Worm (Caenorhabditis elegans) whole organism, late embryonic: Measurements from ENCODE around the gene ins-15.

Experiments
- C38D4.7 ChIP-seq: fragments of 200-800 bp; sonication (Bioruptor generic); optimal IDR thresholded peaks from 2 replicates; lab custom pipeline; 2018; ENCODE audit warnings: mild to moderate bottlenecking, missing genetic modification characterization, moderate library complexity, missing compliant biosample characterization
- F13H6.1 ChIP-seq: sonication (generic microtip); optimal IDR thresholded peaks from 2 replicates; lab custom pipeline; 2016; ENCODE audit warnings: missing genetic modification characterization, missing compliant biosample characterization
- ama-1 ChIP-seq: fragments of 150-350 bp; optimal IDR thresholded peaks from 2 replicates; lab custom pipeline; 2014
- ceh-24 ChIP-seq: sonication (generic microtip); optimal IDR thresholded peaks from 2 replicates; lab custom pipeline; 2016; ENCODE audit warnings: mild to moderate bottlenecking, missing genetic modification characterization, missing compliant biosample characterization
- ceh-30 ChIP-seq: fragments of 150-350 bp; optimal IDR thresholded peaks from 2 replicates; lab custom pipeline; 2014; ENCODE audit warnings: missing biosample characterization, missing genetic modification characterization
- ceh-31 ChIP-seq: sonication (generic microtip); optimal IDR thresholded peaks from 2 replicates; lab custom pipeline; 2016; ENCODE audit warnings: missing genetic modification characterization, missing compliant biosample characterization
- ceh-34 ChIP-seq: sonication (generic microtip); optimal IDR thresholded peaks from 2 replicates; lab custom pipeline; 2016; ENCODE audit warnings: mild to moderate bottlenecking, missing genetic modification characterization, missing compliant biosample characterization
- ceh-45 ChIP-seq: fragments of 200-800 bp; sonication (Bioruptor generic); IDR thresholded peaks from 2 replicates; pipeline ENCODE4 v1.3.6; 2022; ENCODE audit warnings: missing genetic modification reagents, missing genetic modification characterization, missing compliant biosample characterization
- ceh-48 ChIP-seq: sonication (generic microtip); optimal IDR thresholded peaks from 2 replicates; lab custom pipeline; 2016; ENCODE audit warnings: missing genetic modification characterization, inconsistent platforms, missing compliant biosample characterization
- dmd-4 ChIP-seq: sonication (generic microtip); optimal IDR thresholded peaks from 2 replicates; lab custom pipeline; 2016; ENCODE audit warnings: borderline replicate concordance, missing genetic modification characterization, missing compliant biosample characterization
- elt-2 ChIP-seq: sonication (generic microtip); optimal IDR thresholded peaks from 2 replicates; lab custom pipeline; 2016; ENCODE audit warnings: missing genetic modification reagents, missing genetic modification characterization, missing compliant biosample characterization
- elt-4 ChIP-seq: sonication (generic microtip); optimal IDR thresholded peaks from 2 replicates; lab custom pipeline; 2016; ENCODE audit warnings: missing genetic modification characterization, missing compliant biosample characterization
- ets-4 ChIP-seq: sonication (generic microtip); optimal IDR thresholded peaks from 2 replicates; lab custom pipeline; 2016; ENCODE audit warnings: missing genetic modification characterization, missing compliant biosample characterization
- eyg-1 ChIP-seq: sonication (generic microtip); optimal IDR thresholded peaks from 2 replicates; lab custom pipeline; 2016; ENCODE audit warnings: missing genotype, missing genetic modification characterization, missing compliant biosample characterization
- fkh-10 ChIP-seq: fragments of 150-350 bp; optimal IDR thresholded peaks from 2 replicates; lab custom pipeline; 2014; ENCODE audit warnings: missing biosample characterization, missing genetic modification reagents, missing genetic modification characterization
- fkh-6 ChIP-seq: sonication (generic microtip); optimal IDR thresholded peaks from 2 replicates; lab custom pipeline; 2016; ENCODE audit warnings: missing genetic modification characterization, missing compliant biosample characterization
- gmeb-2 ChIP-seq: sonication (generic microtip); optimal IDR thresholded peaks from 2 replicates; lab custom pipeline; 2016; ENCODE audit warnings: missing genetic modification characterization, inconsistent platforms, missing compliant biosample characterization
- hlh-13 ChIP-seq: fragments of 200-800 bp; sonication (Bioruptor generic); optimal IDR thresholded peaks from 2 replicates; lab custom pipeline; 2018; ENCODE audit warnings: mild to moderate bottlenecking, missing genetic modification characterization, missing compliant biosample characterization
- hlh-30 ChIP-seq: sonication (generic microtip); optimal IDR thresholded peaks from 2 replicates; lab custom pipeline; 2017; ENCODE audit warnings: antibody characterized with exemption, missing genetic modification characterization, missing compliant biosample characterization; ENCODE audit not compliant: insufficient read depth
- hlh-6 ChIP-seq: sonication (generic microtip); optimal IDR thresholded peaks from 2 replicates; lab custom pipeline; 2016; ENCODE audit warnings: missing genotype, missing genetic modification characterization, missing compliant biosample characterization
- lim-6 ChIP-seq: sonication (generic microtip); optimal IDR thresholded peaks from 2 replicates; lab custom pipeline; 2016; ENCODE audit warnings: missing genetic modification characterization, missing compliant biosample characterization
- lin-11 ChIP-seq: fragments of 200-800 bp; sonication (Bioruptor generic); optimal IDR thresholded peaks from 2 replicates; lab custom pipeline; 2018; ENCODE audit warnings: mild to moderate bottlenecking, missing genetic modification characterization, missing compliant biosample characterization
- madf-2 ChIP-seq: sonication (generic microtip); optimal IDR thresholded peaks from 2 replicates; lab custom pipeline; 2017; ENCODE audit warnings: missing genetic modification characterization, missing compliant biosample characterization
- mec-3 ChIP-seq: sonication (generic microtip); optimal IDR thresholded peaks from 2 replicates; lab custom pipeline; 2016; ENCODE audit warnings: borderline replicate concordance, missing genetic modification characterization, missing compliant biosample characterization
- nfya-1 ChIP-seq: sonication (generic microtip); optimal IDR thresholded peaks from 2 replicates; lab custom pipeline; 2017; ENCODE audit warnings: missing genetic modification characterization, mild to moderate bottlenecking, missing compliant biosample characterization, antibody characterized with exemption, moderate library complexity
- nhr-232 ChIP-seq: sonication (generic microtip); optimal IDR thresholded peaks from 2 replicates; lab custom pipeline; 2016; ENCODE audit warnings: missing genetic modification characterization, missing compliant biosample characterization
- pag-3 ChIP-seq: sonication (generic microtip); optimal IDR thresholded peaks from 2 replicates; lab custom pipeline; 2016; ENCODE audit warnings: missing compliant biosample characterization, missing genetic modification characterization, borderline replicate concordance
- pax-1 ChIP-seq: fragments of 150-350 bp; optimal IDR thresholded peaks from 2 replicates; lab custom pipeline; 2014; ENCODE audit warnings: missing biosample characterization, missing genetic modification characterization
- ref-2 ChIP-seq: sonication (generic microtip); optimal IDR thresholded peaks from 2 replicates; lab custom pipeline; 2016; ENCODE audit warnings: missing genetic modification characterization, missing compliant biosample characterization
- sdc-2 ChIP-seq: sonication (generic microtip); optimal IDR thresholded peaks from 2 replicates; lab custom pipeline; 2016; ENCODE audit warnings: missing genotype, missing genetic modification characterization, missing compliant biosample characterization
- sox-4 ChIP-seq: sonication (generic microtip); optimal IDR thresholded peaks from 2 replicates; lab custom pipeline; 2017; ENCODE audit warnings: mild to moderate bottlenecking, missing genetic modification characterization, inconsistent platforms, missing compliant biosample characterization
- tbx-2 ChIP-seq: sonication (generic microtip); optimal IDR thresholded peaks from 2 replicates; lab custom pipeline; 2016; ENCODE audit warnings: missing genetic modification characterization, missing compliant biosample characterization
- unc-3 ChIP-seq, 2 experiments: fragments of 200-800 bp in 1 of 2; sonication (Bioruptor generic) in 1 of 2; sonication (generic microtip) in 1 of 2; conservative IDR thresholded peaks in 1 of 2; optimal IDR thresholded peaks in 1 of 2; 2 replicates each; pipeline versions ENCODE4 v1.3.6 to Lab custom; 2016 to 2022; ENCODE audit warnings: missing compliant biosample characterization in 2 of 2, missing genetic modification characterization in 2 of 2, missing genetic modification reagents in 1 of 2
- unc-42 ChIP-seq: sonication (generic microtip); optimal IDR thresholded peaks from 2 replicates; lab custom pipeline; 2016; ENCODE audit warnings: missing genotype, missing genetic modification characterization, missing compliant biosample characterization
- unc-55 ChIP-seq: sonication (generic microtip); optimal IDR thresholded peaks from 2 replicates; lab custom pipeline; 2017; ENCODE audit warnings: missing biosample characterization, missing genetic modification reagents, missing genetic modification characterization
- zip-5 ChIP-seq: sonication (generic microtip); optimal IDR thresholded peaks from 2 replicates; lab custom pipeline; 2016; ENCODE audit warnings: missing genetic modification characterization, missing compliant biosample characterization

Gene ins-15

DNA sequence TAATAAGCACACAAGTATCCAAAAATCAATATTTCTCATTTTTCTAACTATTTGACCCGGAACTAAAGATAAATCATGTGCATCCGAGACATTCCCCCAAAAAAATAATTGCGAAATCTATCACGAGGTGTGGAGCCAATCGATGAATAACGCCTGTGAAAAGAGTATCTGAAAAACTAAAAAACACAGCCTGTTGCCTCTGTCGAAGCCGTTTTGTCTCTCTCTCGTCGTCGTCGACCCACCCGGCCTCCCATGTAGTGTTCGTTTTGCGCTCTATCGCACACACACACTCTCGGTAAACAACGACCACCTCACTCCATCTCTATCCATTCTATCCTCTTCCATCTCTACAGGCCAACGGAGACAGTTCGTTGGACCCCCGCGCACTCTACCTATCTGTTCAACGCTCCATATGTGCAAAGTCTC lies 38.2 kb upstream of the ins-15 start:
- TF ChIP-seq F13H6.1 (tag; lab: Kevin White, UChicago) (no peak), eyg-1 (tag; lab: Kevin White, UChicago) (no peak), ceh-30 (no peak), ceh-34 (tag; lab: Kevin White, UChicago) (peak; percentile 36), madf-2 (peak; percentile 2), ceh-48 (tag; lab: Kevin White, UChicago) (peak; percentile 29), gmeb-2 (tag; lab: Kevin White, UChicago) (no peak), tbx-2 (tag; lab: Kevin White, UChicago) (peak; percentile 32), C38D4.7 (GFP tag; lab: Kevin White, UChicago) (peak; percentile 24), ceh-31 (tag; lab: Kevin White, UChicago) (peak; percentile 3)

DNA sequence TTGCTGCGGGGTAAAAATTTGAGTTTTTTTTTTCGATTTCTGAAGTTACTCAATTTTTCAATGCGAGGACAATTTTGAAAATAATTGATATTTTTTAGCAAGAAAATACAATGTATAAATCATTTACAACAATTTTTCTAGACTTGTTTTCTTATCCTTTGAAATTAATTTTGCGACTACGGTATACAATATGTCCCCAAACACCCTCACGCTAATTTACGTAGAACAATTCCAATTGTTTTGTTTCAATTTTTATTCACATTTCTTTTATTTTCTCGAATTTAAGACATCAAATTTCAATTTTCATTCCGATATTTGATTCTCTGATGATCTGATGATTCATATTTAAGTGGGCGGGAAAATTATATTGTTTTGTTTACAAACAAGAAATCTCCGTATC lies 37.4 kb upstream of the ins-15 start:
- no peak for TF ChIP-seq ets-4 (tag; lab: Kevin White, UChicago)
- no peak for TF ChIP-seq sdc-2 (tag; lab: Kevin White, UChicago)
- no peak for TF ChIP-seq fkh-10 (GFP tag; lab: Kevin White, UChicago)
- TF ChIP-seq elt-4 (tag; lab: Kevin White, UChicago): no peak
- no peak for TF ChIP-seq sox-4
- TF ChIP-seq fkh-6 (tag; lab: Kevin White, UChicago): no peak
- no peak for TF ChIP-seq unc-55 (GFP tag; lab: Kevin White, UChicago)
- no peak for TF ChIP-seq mec-3 (tag; lab: Kevin White, UChicago)
- TF ChIP-seq hlh-30 (tag; lab: Kevin White, UChicago): no peak
- no peak for TF ChIP-seq unc-42
- no peak for TF ChIP-seq nhr-232 (tag; lab: Kevin White, UChicago)
- no peak for TF ChIP-seq F13H6.1 (tag; lab: Kevin White, UChicago)
- no peak for TF ChIP-seq hlh-6 (tag; lab: Kevin White, UChicago)
- no peak for TF ChIP-seq ceh-45 (GFP tag; lab: Robert Waterston, UW)

DNA sequence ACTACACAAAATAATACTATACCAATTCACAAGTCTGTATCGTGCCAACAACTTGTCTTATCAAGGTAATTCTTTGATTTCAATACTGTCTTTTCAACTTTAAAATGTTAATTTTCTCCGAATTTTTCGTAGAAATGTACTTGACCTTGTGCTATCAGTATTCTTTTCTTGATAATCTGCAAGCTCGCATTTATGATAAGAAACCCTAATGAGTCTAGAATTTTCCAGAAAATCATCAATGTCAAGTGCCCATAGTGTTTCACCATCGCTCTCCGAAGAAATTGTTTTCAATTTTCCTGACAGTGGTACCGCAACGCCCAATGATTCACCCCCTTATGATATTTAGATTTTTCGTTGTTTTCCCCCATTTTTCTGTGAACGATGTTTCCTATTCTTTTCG lies 36.7 kb upstream of the ins-15 start:
- TF ChIP-seq lin-11: no peak
- TF ChIP-seq zip-5 (tag; lab: Kevin White, UChicago): no peak
- TF ChIP-seq ceh-34 (tag; lab: Kevin White, UChicago): no peak
- TF ChIP-seq pax-1 (tag; lab: Kevin White, UChicago): no peak
- TF ChIP-seq ref-2 (tag; lab: Kevin White, UChicago): no peak
- no peak for TF ChIP-seq ceh-24 (tag; lab: Kevin White, UChicago)
- TF ChIP-seq elt-2 (tag; lab: Kevin White, UChicago): peak; percentile 64

DNA sequence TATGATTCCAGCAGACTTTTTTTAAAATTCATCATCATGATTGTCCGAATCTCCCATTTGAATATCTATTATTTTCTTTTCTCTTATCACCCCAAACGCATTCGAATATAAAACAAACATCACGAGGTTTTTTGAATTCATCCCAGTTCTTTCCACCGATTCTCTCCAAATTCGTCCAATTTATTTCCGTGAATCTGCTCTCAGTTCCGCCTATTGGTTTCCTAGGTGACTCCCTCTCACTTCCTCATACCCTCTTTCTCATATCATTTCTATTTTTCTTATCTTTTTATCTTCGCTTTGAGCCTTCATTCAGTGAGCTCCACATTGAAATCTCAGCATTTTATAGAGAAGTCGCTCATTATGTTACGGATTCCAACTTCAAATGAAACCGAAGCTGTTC lies 34.6 kb upstream of the ins-15 start, which contains the start of gene T13C2.7:
T13C2.7 (plus strand) TSS at position 301 of the 400 bp plus-strand sequence.
- no peak for TF ChIP-seq unc-42
- TF ChIP-seq sdc-2 (tag; lab: Kevin White, UChicago): no peak
- no peak for TF ChIP-seq eyg-1 (tag; lab: Kevin White, UChicago)
- no peak for TF ChIP-seq unc-3 (GFP tag; conservative IDR thresholded peaks at IDR 0.05; lab: Robert Waterston, UW)
- TF ChIP-seq unc-3 (tag; optimal IDR thresholded peaks at IDR 0.05; lab: Kevin White, UChicago): no peak
- no peak for TF ChIP-seq hlh-13 (GFP tag; lab: Kevin White, UChicago)
- TF ChIP-seq pag-3 (tag; lab: Kevin White, UChicago): no peak
- no peak for TF ChIP-seq nhr-232 (tag; lab: Kevin White, UChicago)
- no peak for TF ChIP-seq nfya-1 (tag; lab: Kevin White, UChicago)
- no peak for TF ChIP-seq dmd-4 (tag; lab: Kevin White, UChicago)
- no peak for TF ChIP-seq ama-1 (lab: Kevin White, UChicago)
- TF ChIP-seq lim-6 (tag; lab: Kevin White, UChicago): no peak
- TF ChIP-seq ceh-34 (tag; lab: Kevin White, UChicago): no peak
- TF ChIP-seq ceh-48 (tag; lab: Kevin White, UChicago): no peak
